Worm (Caenorhabditis elegans): ENCODE data around the gene R144.10.
A peak's percentile ranks its signal among the peaks of the same experiment; 100 is the strongest.
"Not testable (repeated sequence)": the region's sequence is repeated elsewhere in the genome, so short reads cannot be mapped to it uniquely, and the experiment has no call there.

R144.10 gene

DNA sequence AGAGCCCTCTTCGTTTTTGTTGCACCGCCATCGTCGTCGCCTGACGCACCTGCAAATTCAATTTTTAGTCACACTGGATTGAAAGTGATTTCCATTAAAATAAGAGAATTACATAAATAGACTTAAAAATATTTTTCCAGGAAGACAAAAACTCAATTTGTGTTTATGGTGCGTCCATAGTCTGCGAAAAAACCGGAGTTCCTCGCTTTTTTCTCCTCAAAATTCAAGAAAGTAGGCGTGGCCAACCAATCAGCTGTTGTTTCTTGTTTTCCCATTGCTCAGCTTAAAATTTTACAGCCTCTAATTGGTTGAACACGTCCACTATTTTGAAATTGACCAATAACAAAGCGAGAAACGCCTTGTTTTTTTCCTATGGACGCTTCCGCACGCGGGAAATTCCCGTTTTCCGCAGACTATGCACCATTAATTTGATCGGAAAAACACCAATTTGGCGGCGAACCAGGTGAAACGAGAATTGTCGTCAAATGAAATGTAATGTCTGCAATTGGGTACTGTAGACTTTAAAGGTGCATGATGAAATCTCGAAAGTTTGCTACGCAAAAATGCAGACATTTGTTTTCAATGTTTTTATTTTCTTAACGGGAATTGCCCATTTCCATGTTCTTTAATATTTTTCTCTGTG is 17.6 kb downstream of the R144.10 start, which contains the start of gene C27F2.7:
Gene C27F2.7 (minus strand): TSS at position 51 of the 643 bp plus-strand sequence.
- TF ChIP-seq nhr-76 (tag; optimal IDR thresholded peaks at IDR 0.05) (no peak), tbx-8 (GFP tag; optimal IDR thresholded peaks at IDR 0.05) (no peak), sem-2 (GFP tag; optimal IDR thresholded peaks at IDR 0.05) (no peak), elt-1 (tag; optimal IDR thresholded peaks at IDR 0.05; ENCODE audit: borderline replicate concordance, insufficient read depth) (no peak), bed-3 (GFP tag; optimal IDR thresholded peaks at IDR 0.05) (no peak), snpc-4 (tag; optimal IDR thresholded peaks at IDR 0.05) (no peak), flh-1 (GFP tag; optimal IDR thresholded peaks at IDR 0.05) (no peak), zip-8 (tag; optimal IDR thresholded peaks at IDR 0.05) (no peak)

DNA sequence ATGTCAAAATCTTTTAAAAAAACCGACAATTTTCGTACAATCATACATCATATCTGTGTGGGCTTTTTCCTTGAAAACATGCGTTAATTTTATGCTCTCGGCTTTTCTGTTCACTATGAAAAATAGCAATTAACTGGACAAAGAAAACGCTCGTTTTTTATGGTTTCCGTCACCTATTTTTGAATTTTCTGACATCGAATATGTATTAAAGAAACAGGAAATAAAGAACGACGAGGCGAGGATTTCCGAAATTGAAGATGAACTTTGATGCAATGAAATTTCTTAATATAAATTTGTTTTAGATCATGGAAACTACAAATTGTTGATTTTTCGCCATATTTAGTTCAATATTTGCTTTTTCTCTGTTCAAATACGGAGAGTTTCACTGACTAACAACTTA is 18.2 kb downstream of the R144.10 start:
- TF ChIP-seq unc-39 (tag; optimal IDR thresholded peaks at IDR 0.05) (no peak), ztf-11 (tag; optimal IDR thresholded peaks at IDR 0.05) (no peak), elt-1 (tag; optimal IDR thresholded peaks at IDR 0.05; ENCODE audit: borderline replicate concordance, insufficient read depth) (no peak), lin-32 (GFP tag; optimal IDR thresholded peaks at IDR 0.05) (no peak), nhr-76 (tag; optimal IDR thresholded peaks at IDR 0.05) (no peak), snpc-4 (tag; optimal IDR thresholded peaks at IDR 0.05) (no peak), sem-2 (GFP tag; optimal IDR thresholded peaks at IDR 0.05) (no peak), ceh-83 (GFP tag; optimal IDR thresholded peaks at IDR 0.05) (no peak), ces-1 (GFP tag; optimal IDR thresholded peaks at IDR 0.05) (no peak), ceh-39 (tag; optimal IDR thresholded peaks at IDR 0.05) (no peak), pha-4 (tag; optimal IDR thresholded peaks at IDR 0.05) (no peak)

- not testable (repeated sequence) for TF ChIP-seq tbx-8 (GFP tag; optimal IDR thresholded peaks at IDR 0.05); nhr-2 (tag; optimal IDR thresholded peaks at IDR 0.05); blmp-1 (tag; optimal IDR thresholded peaks at IDR 0.05)
Observed at ce11 chrIII:4980367-4980766, 21.8 kb downstream of the R144.10 start, which contains the start of gene C27F2.6. TSS of gene C27F2.6 (minus strand) at chrIII:4980467.

ce11 chrIII:4968146-4968545 is 34.0 kb downstream of the R144.10 start:
- peak; percentile 37 for TF ChIP-seq ces-1 (GFP tag; optimal IDR thresholded peaks at IDR 0.05)
- TF ChIP-seq M03D4.4 (tag; optimal IDR thresholded peaks at IDR 0.05), result no peak

DNA sequence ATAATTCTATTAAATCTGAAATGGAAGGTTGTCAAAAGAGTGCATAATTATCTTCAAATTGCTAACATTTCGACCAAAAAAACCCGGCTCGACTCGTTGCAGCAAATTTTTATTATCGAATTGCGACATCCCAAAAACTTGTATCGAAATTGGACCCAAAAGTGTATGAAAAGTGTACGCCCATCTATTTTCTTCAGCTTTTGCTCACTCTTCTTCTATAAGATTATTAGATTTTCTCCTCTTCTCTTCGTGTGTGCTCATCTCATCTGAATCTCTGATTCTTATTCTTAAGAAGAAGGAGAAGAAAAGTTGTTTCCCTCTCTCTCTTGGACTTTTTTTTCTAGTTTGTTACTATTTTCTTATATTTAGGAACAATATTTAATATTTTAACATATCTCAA is 34.9 kb downstream of the R144.10 start:
- TF ChIP-seq ces-1 (GFP tag; optimal IDR thresholded peaks at IDR 0.05), result peak; percentile 95
- TF ChIP-seq mep-1 (tag; optimal IDR thresholded peaks at IDR 0.05), result no peak
- TF ChIP-seq M03D4.4 (tag; optimal IDR thresholded peaks at IDR 0.05), result no peak

- no peak for TF ChIP-seq ceh-39 (tag; optimal IDR thresholded peaks at IDR 0.05)
- TF ChIP-seq mep-1 (tag; optimal IDR thresholded peaks at IDR 0.05), result no peak
- no peak for TF ChIP-seq cnd-1 (tag; optimal IDR thresholded peaks at IDR 0.05)
- TF ChIP-seq unc-39 (tag; optimal IDR thresholded peaks at IDR 0.05), result no peak
- TF ChIP-seq elt-3 (tag; optimal IDR thresholded peaks at IDR 0.05), result no peak
- TF ChIP-seq nhr-2 (tag; optimal IDR thresholded peaks at IDR 0.05), result no peak
- TF ChIP-seq lin-13 (tag; optimal IDR thresholded peaks at IDR 0.05), result no peak
- no peak for TF ChIP-seq lsy-2 (tag; optimal IDR thresholded peaks at IDR 0.05)
- TF ChIP-seq nhr-76 (tag; optimal IDR thresholded peaks at IDR 0.05), result no peak
- no peak for TF ChIP-seq nhr-28 (tag; optimal IDR thresholded peaks at IDR 0.05)
- TF ChIP-seq sem-2 (GFP tag; optimal IDR thresholded peaks at IDR 0.05), result no peak
Observed at ce11 chrIII:4965271-4965670, 36.9 kb downstream of the R144.10 start, which contains the start of gene nca-2. TSS of gene nca-2 (plus strand) at chrIII:4965571.

DNA sequence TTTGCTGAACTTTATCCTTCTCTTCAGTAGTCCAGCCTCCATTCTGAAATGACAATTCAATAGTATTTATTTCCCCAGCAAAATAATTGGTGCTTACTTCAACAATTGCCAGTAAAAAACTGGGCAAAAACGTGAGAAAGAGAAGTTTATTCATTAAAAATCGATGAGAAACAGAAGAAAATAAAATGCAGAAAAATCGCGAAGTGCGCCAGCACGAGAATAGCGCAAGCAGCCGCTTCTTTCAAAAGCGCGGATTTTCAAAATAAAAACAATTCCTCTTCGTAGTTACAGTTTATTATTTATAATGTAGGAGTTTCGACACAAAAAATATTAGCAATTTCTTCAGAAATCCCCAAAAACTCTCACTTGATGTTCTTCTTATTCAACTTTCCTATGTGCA is 39.2 kb downstream of the R144.10 start, which contains the start of gene C27F2.9:
Gene C27F2.9 (minus strand): TSS at position 159 of the 400 bp plus-strand sequence.
- TF ChIP-seq snpc-4 (tag; optimal IDR thresholded peaks at IDR 0.05) (no peak), ces-1 (GFP tag; optimal IDR thresholded peaks at IDR 0.05) (peak; percentile 73), nhr-2 (tag; optimal IDR thresholded peaks at IDR 0.05) (peak; percentile 16), lin-13 (tag; optimal IDR thresholded peaks at IDR 0.05) (peak; percentile 71), sptf-1 (tag; optimal IDR thresholded peaks at IDR 0.05) (peak; percentile 76), pha-4 (tag; optimal IDR thresholded peaks at IDR 0.05) (no peak), drap-1 (GFP tag; optimal IDR thresholded peaks at IDR 0.05) (peak; percentile 25), mep-1 (tag; optimal IDR thresholded peaks at IDR 0.05) (peak; percentile 88), unc-39 (tag; optimal IDR thresholded peaks at IDR 0.05) (no peak), ceh-43 (GFP tag; optimal IDR thresholded peaks at IDR 0.05) (peak; percentile 22), hlh-1 (tag; optimal IDR thresholded peaks at IDR 0.05) (peak; percentile 3), nhr-237 (tag; optimal IDR thresholded peaks at IDR 0.05) (peak; percentile 73), ceh-83 (GFP tag; optimal IDR thresholded peaks at IDR 0.05) (peak; percentile 63), M03D4.4 (tag; optimal IDR thresholded peaks at IDR 0.05) (peak; percentile 52), mls-2 (tag; optimal IDR thresholded peaks at IDR 0.05) (peak; percentile 24), blmp-1 (tag; optimal IDR thresholded peaks at IDR 0.05) (no peak), cnd-1 (tag; optimal IDR thresholded peaks at IDR 0.05) (peak; percentile 12), lsy-2 (tag; optimal IDR thresholded peaks at IDR 0.05) (peak; percentile 80), unc-120 (tag; optimal IDR thresholded peaks at IDR 0.05; ENCODE audit: poor library complexity, severe bottlenecking) (peak; percentile 1), nhr-28 (tag; optimal IDR thresholded peaks at IDR 0.05) (no peak), nhr-12 (tag; optimal IDR thresholded peaks at IDR 0.05) (no peak), ceh-39 (tag; optimal IDR thresholded peaks at IDR 0.05) (peak; percentile 62)
